Worm (Caenorhabditis elegans) whole organism, mixed stage, embryonic: Measurements from ENCODE around the gene srh-125.

Experiments used
- M03D4.4 ChIP-seq: sonication (generic microtip); optimal IDR thresholded peaks from 2 replicates; lab custom pipeline; 2017; ENCODE audit warnings: mild to moderate bottlenecking, missing genetic modification characterization, missing compliant biosample characterization
- cnd-1 ChIP-seq: fragments of 200-800 bp; sonication (Bioruptor generic); optimal IDR thresholded peaks from 2 replicates; lab custom pipeline; 2018; ENCODE audit warnings: mild to moderate bottlenecking, missing genetic modification characterization, missing compliant biosample characterization
- elt-1 ChIP-seq: sonication (generic microtip); optimal IDR thresholded peaks from 2 replicates; lab custom pipeline; 2017; ENCODE audit warnings: missing genetic modification characterization, mild to moderate bottlenecking, missing compliant biosample characterization, antibody characterized with exemption, moderate library complexity, borderline replicate concordance; ENCODE audit not compliant: insufficient read depth
- lsy-2 ChIP-seq: fragments of 150-350 bp; optimal IDR thresholded peaks from 2 replicates; lab custom pipeline; 2014; ENCODE audit warnings: missing biosample characterization, missing genetic modification characterization
- nhr-28 ChIP-seq: fragments of 150-350 bp; optimal IDR thresholded peaks from 2 replicates; lab custom pipeline; 2014; ENCODE audit warnings: missing biosample characterization, missing genetic modification characterization
- pha-4 ChIP-seq: fragments of 150-350 bp; optimal IDR thresholded peaks from 2 replicates; lab custom pipeline; 2018; ENCODE audit warnings: missing biosample characterization, missing genetic modification reagents, missing genetic modification characterization
- snpc-4 ChIP-seq: fragments of 150-350 bp; optimal IDR thresholded peaks from 2 replicates; lab custom pipeline; 2014; ENCODE audit warnings: missing biosample characterization, missing genetic modification characterization
- sptf-1 ChIP-seq: sonication (generic microtip); optimal IDR thresholded peaks from 2 replicates; lab custom pipeline; 2017; ENCODE audit warnings: mild to moderate bottlenecking, missing genetic modification characterization, moderate library complexity, missing compliant biosample characterization
- tbx-8 ChIP-seq: fragments of 200-800 bp; sonication (Bioruptor generic); optimal IDR thresholded peaks from 2 replicates; lab custom pipeline; 2018; ENCODE audit warnings: mild to moderate bottlenecking, missing genetic modification characterization, moderate library complexity, missing compliant biosample characterization
- unc-120 ChIP-seq: sonication (generic microtip); optimal IDR thresholded peaks from 2 replicates; lab custom pipeline; 2017; ENCODE audit warnings: missing genetic modification characterization, missing compliant biosample characterization; ENCODE audit not compliant: poor library complexity, severe bottlenecking
- unc-39 ChIP-seq: fragments of 150-350 bp; optimal IDR thresholded peaks from 2 replicates; lab custom pipeline; 2014; ENCODE audit warnings: missing biosample characterization, missing genetic modification characterization
- unc-62 ChIP-seq: fragments of 150-350 bp; optimal IDR thresholded peaks from 2 replicates; lab custom pipeline; 2014; ENCODE audit warnings: missing biosample characterization, missing genetic modification reagents, missing genetic modification characterization
- ztf-11 ChIP-seq: fragments of 150-350 bp; optimal IDR thresholded peaks from 2 replicates; lab custom pipeline; 2014; ENCODE audit warnings: missing biosample characterization, missing genetic modification characterization

DNA sequence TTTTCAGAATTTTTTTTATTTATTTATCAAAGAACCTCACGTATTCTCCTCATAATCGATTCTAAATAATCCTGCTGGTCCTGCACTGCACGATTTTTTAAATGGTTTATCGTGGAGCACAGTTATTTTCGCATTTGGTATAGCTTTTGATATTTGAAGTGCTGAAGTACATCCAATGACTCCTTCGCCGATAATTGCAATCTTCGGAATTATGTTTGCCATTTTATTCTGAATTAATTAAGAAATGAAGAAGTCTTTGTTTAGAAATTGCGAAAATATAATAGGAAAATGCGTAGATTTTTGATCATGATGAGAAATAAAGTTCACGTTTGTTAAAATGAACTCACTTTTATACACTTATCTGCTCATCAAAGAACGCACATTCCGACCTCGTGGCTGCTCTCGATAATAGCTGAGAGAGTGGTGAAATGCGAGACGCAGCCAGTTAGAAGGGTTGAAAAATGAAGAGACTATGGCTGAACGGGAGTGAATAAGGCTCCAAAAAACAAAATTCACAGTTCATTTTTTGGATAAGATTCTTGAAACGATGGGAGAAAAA is 41.8 kb downstream of the srh-125 start:
- TF ChIP-seq lsy-2 (tag; lab: Kevin White, UChicago) (no peak), unc-120 (no peak), cnd-1 (tag; lab: Kevin White, UChicago) (no peak), sptf-1 (tag; lab: Kevin White, UChicago) (no peak), pha-4 (tag; lab: Kevin White, UChicago) (no peak), nhr-28 (tag; lab: Kevin White, UChicago) (no peak), tbx-8 (GFP tag; lab: Kevin White, UChicago) (no peak), unc-62 (GFP tag; lab: Kevin White, UChicago) (no peak), snpc-4 (tag; lab: Kevin White, UChicago) (no peak), ztf-11 (tag; lab: Kevin White, UChicago) (no peak), elt-1 (no peak), M03D4.4 (tag; lab: Kevin White, UChicago) (no peak), unc-39 (tag; lab: Kevin White, UChicago) (no peak)
